Worm (Caenorhabditis elegans) whole organism, L1 larva: ENCODE results near the gene Y32G9A.12.
A peak's percentile ranks its signal among the peaks of the same experiment; 100 is the strongest.

Experiments used
- C04F5.9 ChIP-seq: sonication (generic microtip); optimal IDR thresholded peaks from 2 replicates; lab custom pipeline; 2016; ENCODE audit warnings: missing genetic modification characterization, missing compliant biosample characterization
- C16A3.4 ChIP-seq: fragments of 150-350 bp; optimal IDR thresholded peaks from 2 replicates; lab custom pipeline; 2014; ENCODE audit warnings: missing biosample characterization, missing genetic modification characterization
- F16B12.6 ChIP-seq: fragments of 150-350 bp; optimal IDR thresholded peaks from 2 replicates; lab custom pipeline; 2014; ENCODE audit warnings: missing biosample characterization, missing genetic modification characterization
- Y116A8C.19 ChIP-seq: sonication (generic microtip); optimal IDR thresholded peaks from 2 replicates; lab custom pipeline; 2016; ENCODE audit warnings: missing compliant biosample characterization, missing genetic modification characterization, borderline replicate concordance
- aly-2 ChIP-seq: fragments of 150-350 bp; optimal IDR thresholded peaks from 2 replicates; lab custom pipeline; 2014; ENCODE audit warnings: missing biosample characterization, missing genetic modification characterization
- ama-1 ChIP-seq: fragments of 150-350 bp; optimal IDR thresholded peaks from 2 replicates; lab custom pipeline; 2014
- blmp-1 ChIP-seq: fragments of 150-350 bp; optimal IDR thresholded peaks from 2 replicates; lab custom pipeline; 2014; ENCODE audit warnings: missing biosample characterization, missing genetic modification characterization
- ceh-63 ChIP-seq: fragments of 200-800 bp; sonication (Bioruptor generic); optimal IDR thresholded peaks from 2 replicates; lab custom pipeline; 2018; ENCODE audit warnings: mild to moderate bottlenecking, missing genetic modification characterization, missing compliant biosample characterization
- ceh-8 ChIP-seq: fragments of 200-800 bp; sonication (Bioruptor generic); optimal IDR thresholded peaks from 2 replicates; lab custom pipeline; 2018; ENCODE audit warnings: mild to moderate bottlenecking, missing genetic modification characterization, moderate library complexity, missing compliant biosample characterization
- ceh-82 ChIP-seq, 3 experiments: fragments of 150-350 bp in 1 of 3; sonication (generic microtip) in 2 of 3; optimal IDR thresholded peaks; 2 replicates each; lab custom pipeline; 2014 to 2017; ENCODE audit warnings: missing biosample characterization in 3 of 3, missing genetic modification characterization in 3 of 3
- ceh-90 ChIP-seq: sonication (generic microtip); optimal IDR thresholded peaks from 2 replicates; lab custom pipeline; 2016; ENCODE audit warnings: missing genetic modification characterization, missing compliant biosample characterization
- dsc-1 ChIP-seq: sonication (generic microtip); optimal IDR thresholded peaks from 2 replicates; lab custom pipeline; 2016; ENCODE audit warnings: mild to moderate bottlenecking, missing genetic modification characterization, missing compliant biosample characterization
- efl-1 ChIP-seq, 4 experiments: fragments of 150-350 bp; optimal IDR thresholded peaks in 3 of 4; peaks in 1 of 4; 1 replicate in 1 of 4; 2 replicates in 3 of 4; lab custom pipeline; 2014; ENCODE audit warnings: missing biosample characterization in 2 of 4, missing genetic modification characterization in 2 of 4, missing genetic modification reagents in 2 of 4
- efl-3 ChIP-seq: fragments of 200-800 bp; sonication (Bioruptor generic); optimal IDR thresholded peaks from 2 replicates; lab custom pipeline; 2018; ENCODE audit warnings: mild to moderate bottlenecking, missing genetic modification characterization, missing compliant biosample characterization
- egl-27 ChIP-seq, 2 experiments: fragments of 150-350 bp in 1 of 2; sonication (generic microtip); optimal IDR thresholded peaks; 3 replicates each; lab custom pipeline; 2017 to 2018; ENCODE audit warnings: missing biosample characterization in 2 of 2, missing genetic modification characterization in 2 of 2, missing genetic modification reagents in 2 of 2
- ets-5 ChIP-seq: fragments of 200-800 bp; sonication (Bioruptor generic); IDR thresholded peaks from 2 replicates; pipeline ENCODE4 v1.3.6; 2022; ENCODE audit warnings: missing genetic modification characterization, missing compliant biosample characterization
- fkh-10 ChIP-seq: sonication (generic microtip); optimal IDR thresholded peaks from 2 replicates; lab custom pipeline; 2017; ENCODE audit warnings: missing biosample characterization, missing genetic modification reagents, missing genetic modification characterization
- fkh-8 ChIP-seq: sonication (generic microtip); optimal IDR thresholded peaks from 2 replicates; lab custom pipeline; 2016; ENCODE audit warnings: mild to moderate bottlenecking, missing genetic modification characterization, missing compliant biosample characterization
- grh-1 ChIP-seq: fragments of 200-800 bp; sonication (Bioruptor generic); IDR thresholded peaks from 2 replicates; pipeline ENCODE4 v1.3.6; 2022; ENCODE audit warnings: missing genetic modification reagents, missing genetic modification characterization, missing compliant biosample characterization
- hlh-17 ChIP-seq: fragments of 200-800 bp; sonication (Bioruptor generic); optimal IDR thresholded peaks from 2 replicates; lab custom pipeline; 2018; ENCODE audit warnings: missing genetic modification characterization, mild to moderate bottlenecking, missing compliant biosample characterization, moderate library complexity, borderline replicate concordance
- hlh-4 ChIP-seq: sonication (generic microtip); optimal IDR thresholded peaks from 2 replicates; lab custom pipeline; 2016; ENCODE audit warnings: mild to moderate bottlenecking, missing genetic modification characterization, missing compliant biosample characterization
- irx-1 ChIP-seq: sonication (generic microtip); optimal IDR thresholded peaks from 2 replicates; lab custom pipeline; 2016; ENCODE audit warnings: missing genetic modification characterization, missing compliant biosample characterization
- isw-1 ChIP-seq: fragments of 200-800 bp; sonication (Bioruptor generic); IDR thresholded peaks from 2 replicates; pipeline ENCODE4 v1.3.6; 2022; ENCODE audit warnings: missing genetic modification characterization, missing compliant biosample characterization
- jun-1 ChIP-seq: fragments of 150-350 bp; optimal IDR thresholded peaks from 2 replicates; lab custom pipeline; 2014; ENCODE audit warnings: missing biosample characterization, missing genetic modification reagents, missing genetic modification characterization
- lin-13 ChIP-seq: fragments of 150-350 bp; optimal IDR thresholded peaks from 2 replicates; lab custom pipeline; 2014; ENCODE audit warnings: missing biosample characterization, missing genetic modification reagents, missing genetic modification characterization
- lin-14 ChIP-seq: fragments of 200-800 bp; sonication (Bioruptor generic); optimal IDR thresholded peaks from 2 replicates; lab custom pipeline; 2018; ENCODE audit warnings: mild to moderate bottlenecking, missing genetic modification characterization, moderate library complexity, missing compliant biosample characterization
- lin-15B ChIP-seq: fragments of 150-350 bp; sonication (generic microtip); optimal IDR thresholded peaks from 3 replicates; lab custom pipeline; 2014; ENCODE audit warnings: missing biosample characterization, missing genetic modification characterization
- lin-35 ChIP-seq, 2 experiments: fragments of 150-350 bp; optimal IDR thresholded peaks; 2 replicates each; lab custom pipeline; 2014; ENCODE audit warnings: missing biosample characterization in 2 of 2, missing genetic modification characterization in 2 of 2, missing genetic modification reagents in 2 of 2
- lir-3 ChIP-seq: sonication (generic microtip); optimal IDR thresholded peaks from 2 replicates; lab custom pipeline; 2016; ENCODE audit warnings: mild to moderate bottlenecking, missing genetic modification characterization, moderate library complexity, missing compliant biosample characterization; ENCODE audit not compliant: poor library complexity
- lsy-2 ChIP-seq, 2 experiments: fragments of 150-350 bp; optimal IDR thresholded peaks; 2 replicates each; lab custom pipeline; 2014; ENCODE audit warnings: missing biosample characterization in 2 of 2, missing genetic modification characterization in 2 of 2
- mab-9 ChIP-seq: fragments of 200-800 bp; sonication (Bioruptor generic); IDR thresholded peaks from 2 replicates; pipeline ENCODE4 v1.3.6; 2022; ENCODE audit warnings: missing genetic modification reagents, missing genetic modification characterization, missing compliant biosample characterization
- mdl-1 ChIP-seq, 2 experiments: fragments of 150-350 bp; optimal IDR thresholded peaks; 2 replicates each; lab custom pipeline; 2014 to 2017; ENCODE audit warnings: missing biosample characterization in 2 of 2, missing genetic modification characterization in 2 of 2, inconsistent platforms in 1 of 2
- mep-1 ChIP-seq: fragments of 150-350 bp; optimal IDR thresholded peaks from 2 replicates; lab custom pipeline; 2014; ENCODE audit warnings: missing biosample characterization, missing genetic modification characterization
- nhr-11 ChIP-seq: fragments of 150-350 bp; optimal IDR thresholded peaks from 2 replicates; lab custom pipeline; 2014; ENCODE audit warnings: missing biosample characterization, missing genetic modification characterization
- nhr-12 ChIP-seq: sonication (generic microtip); optimal IDR thresholded peaks from 2 replicates; lab custom pipeline; 2017; ENCODE audit warnings: missing biosample characterization, missing genetic modification characterization
- nhr-20 ChIP-seq: sonication (generic microtip); optimal IDR thresholded peaks from 2 replicates; lab custom pipeline; 2016; ENCODE audit warnings: mild to moderate bottlenecking, missing genetic modification characterization, missing compliant biosample characterization
- nhr-237 ChIP-seq: fragments of 150-350 bp; optimal IDR thresholded peaks from 2 replicates; lab custom pipeline; 2014; ENCODE audit warnings: missing biosample characterization, missing genetic modification characterization
- nhr-28 ChIP-seq: fragments of 150-350 bp; optimal IDR thresholded peaks from 2 replicates; lab custom pipeline; 2014; ENCODE audit warnings: missing biosample characterization, missing genetic modification characterization
- nhr-47 ChIP-seq: sonication (generic microtip); optimal IDR thresholded peaks from 2 replicates; lab custom pipeline; 2016; ENCODE audit warnings: mild to moderate bottlenecking, missing genetic modification characterization, moderate library complexity, missing compliant biosample characterization
- nhr-71 ChIP-seq: sonication (generic microtip); optimal IDR thresholded peaks from 2 replicates; lab custom pipeline; 2016; ENCODE audit warnings: mild to moderate bottlenecking, missing genetic modification characterization, moderate library complexity, missing compliant biosample characterization
- nhr-76 ChIP-seq: sonication (generic microtip); optimal IDR thresholded peaks from 2 replicates; lab custom pipeline; 2017; ENCODE audit warnings: missing biosample characterization, missing genetic modification characterization
- nhr-77 ChIP-seq: fragments of 150-350 bp; optimal IDR thresholded peaks from 2 replicates; lab custom pipeline; 2014; ENCODE audit warnings: missing biosample characterization, missing genetic modification characterization
- pag-3 ChIP-seq: sonication (generic microtip); optimal IDR thresholded peaks from 2 replicates; lab custom pipeline; 2017; ENCODE audit warnings: missing genetic modification characterization, mild to moderate bottlenecking, missing compliant biosample characterization, antibody characterized with exemption, borderline replicate concordance; ENCODE audit not compliant: insufficient read depth
- pqm-1 ChIP-seq: sonication (generic microtip); optimal IDR thresholded peaks from 3 replicates; lab custom pipeline; 2017; ENCODE audit warnings: missing biosample characterization, missing genetic modification characterization
- rnt-1 ChIP-seq: sonication (generic microtip); optimal IDR thresholded peaks from 2 replicates; lab custom pipeline; 2016; ENCODE audit warnings: mild to moderate bottlenecking, missing genetic modification characterization, moderate library complexity, missing compliant biosample characterization
- sptf-1 ChIP-seq: fragments of 150-350 bp; optimal IDR thresholded peaks from 2 replicates; lab custom pipeline; 2014; ENCODE audit warnings: missing biosample characterization, missing genetic modification characterization
- sup-37 ChIP-seq: fragments of 200-800 bp; sonication (Bioruptor generic); optimal IDR thresholded peaks from 2 replicates; lab custom pipeline; 2018; ENCODE audit warnings: mild to moderate bottlenecking, missing genetic modification characterization, missing compliant biosample characterization
- tlp-1 ChIP-seq: fragments of 150-350 bp; optimal IDR thresholded peaks from 2 replicates; lab custom pipeline; 2014; ENCODE audit warnings: missing biosample characterization, missing genetic modification characterization
- unc-130 ChIP-seq: fragments of 150-350 bp; optimal IDR thresholded peaks from 2 replicates; lab custom pipeline; 2017; ENCODE audit warnings: missing biosample characterization, missing genetic modification characterization, inconsistent platforms
- unc-30 ChIP-seq: sonication (generic microtip); optimal IDR thresholded peaks from 2 replicates; lab custom pipeline; 2017; ENCODE audit warnings: missing biosample characterization, missing genetic modification characterization
- xbp-1 ChIP-seq: sonication (generic microtip); optimal IDR thresholded peaks from 2 replicates; lab custom pipeline; 2016; ENCODE audit warnings: missing genetic modification characterization, missing compliant biosample characterization
- zag-1 ChIP-seq: fragments of 150-350 bp; optimal IDR thresholded peaks from 2 replicates; lab custom pipeline; 2014; ENCODE audit warnings: missing biosample characterization, missing genetic modification characterization

Gene Y32G9A.12

DNA sequence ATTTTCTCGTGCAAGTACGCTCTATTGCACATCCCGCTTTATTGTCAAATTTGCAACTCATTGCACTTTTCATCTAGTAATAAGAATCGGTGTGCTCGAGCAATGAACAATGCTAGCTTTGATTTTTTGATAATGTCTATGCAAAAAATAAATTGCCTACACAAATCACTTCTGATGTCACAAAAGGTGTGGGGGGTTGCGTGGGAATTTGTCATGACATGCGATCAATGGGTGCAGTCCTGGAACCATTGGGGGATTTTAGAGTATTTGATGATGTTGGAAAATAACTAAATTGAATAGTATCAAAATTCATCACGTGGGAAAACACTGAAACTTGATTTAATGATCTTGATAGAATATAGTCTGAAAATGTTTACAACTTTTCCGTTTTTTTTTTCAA lies 25.9 kb upstream of the Y32G9A.12 start:
- no peak for TF ChIP-seq nhr-28 (tag; lab: Kevin White, UChicago)
- peak; percentile 53 for TF ChIP-seq fkh-8 (tag; lab: Kevin White, UChicago)
- TF ChIP-seq ceh-82 (tag; optimal IDR thresholded peaks at IDR 0.05; lab: Kevin White, UChicago), result no peak
- TF ChIP-seq lin-15B (tag; lab: Kevin White, UChicago), result no peak
- TF ChIP-seq grh-1 (GFP tag; lab: Robert Waterston, UW), result no peak
- TF ChIP-seq ceh-8 (GFP tag; lab: Kevin White, UChicago), result peak; percentile 76
- TF ChIP-seq nhr-47 (tag; lab: Kevin White, UChicago), result peak; percentile 23
- peak; percentile 10 for TF ChIP-seq nhr-71
- peak; percentile 26 for TF ChIP-seq lin-14
- TF ChIP-seq efl-1 (optimal IDR thresholded peaks at IDR 0.05; lab: Kevin White, UChicago), result no peak
- peak in 1 of 2 experiments; percentile 88 for TF ChIP-seq efl-1 (GFP tag; optimal IDR thresholded peaks at IDR 0.05 in 1 of 2; lab: Kevin White, UChicago)

DNA sequence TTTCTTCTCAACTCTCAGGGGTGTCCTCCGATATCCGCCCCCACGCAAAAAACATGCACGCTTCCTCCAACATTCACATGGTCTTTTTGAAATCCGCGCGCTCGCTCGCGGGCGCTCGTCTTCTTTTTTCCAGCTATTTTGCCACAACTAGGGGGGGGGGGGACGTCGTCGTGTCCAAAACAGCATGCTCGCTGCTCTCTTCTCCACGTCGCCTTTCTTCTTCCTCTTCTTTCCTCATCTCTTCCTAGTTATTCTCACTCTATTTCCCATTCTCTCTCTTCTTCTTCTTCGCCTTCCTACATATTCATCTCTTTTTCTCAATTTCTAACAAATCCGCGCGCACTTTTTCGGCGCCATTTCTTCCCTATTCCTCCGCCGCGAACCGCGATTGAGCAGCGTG lies 23.5 kb upstream of the Y32G9A.12 start:
- TF ChIP-seq mep-1 (tag; lab: Kevin White, UChicago) (no peak), nhr-12 (tag; lab: Kevin White, UChicago) (no peak), sup-37 (GFP tag; lab: Kevin White, UChicago) (no peak), F16B12.6 (no peak), lir-3 (tag; lab: Kevin White, UChicago) (no peak), nhr-237 (no peak), aly-2 (tag; lab: Kevin White, UChicago) (no peak), ceh-8 (GFP tag; lab: Kevin White, UChicago) (peak; percentile 35), pag-3 (no peak), nhr-20 (no peak), lin-13 (GFP tag; lab: Kevin White, UChicago) (no peak), unc-30 (tag; lab: Kevin White, UChicago) (no peak), rnt-1 (tag; lab: Kevin White, UChicago) (no peak), blmp-1 (tag; lab: Kevin White, UChicago) (no peak), jun-1 (no peak), mdl-1 (tag; optimal IDR thresholded peaks at IDR 0.05; lab: Kevin White, UChicago) (peak in 1 of 2 experiments; percentile 1), mab-9 (no peak), lsy-2 (tag; optimal IDR thresholded peaks at IDR 0.05; lab: Kevin White, UChicago) (peak in 1 of 2 experiments; percentile 9), fkh-10 (GFP tag; lab: Kevin White, UChicago) (peak; percentile 57), pqm-1 (tag; lab: Kevin White, UChicago) (no peak), hlh-17 (GFP tag; lab: Kevin White, UChicago) (no peak), nhr-77 (tag; lab: Kevin White, UChicago) (no peak), C04F5.9 (tag; lab: Kevin White, UChicago) (no peak), ceh-90 (tag; lab: Kevin White, UChicago) (no peak), ets-5 (GFP tag; lab: Robert Waterston, UW) (no peak), tlp-1 (no peak), nhr-11 (tag; lab: Kevin White, UChicago) (no peak), efl-3 (GFP tag; lab: Kevin White, UChicago) (no peak), isw-1 (GFP tag; lab: Robert Waterston, UW) (peak; percentile 8; the same call in 1 of the 2 replicates), nhr-76 (tag; lab: Kevin White, UChicago) (no peak), ceh-63 (GFP tag; lab: Kevin White, UChicago) (no peak), hlh-4 (tag; lab: Kevin White, UChicago) (no peak), dsc-1 (tag; lab: Kevin White, UChicago) (no peak), egl-27 (tag; optimal IDR thresholded peaks at IDR 0.05; lab: Kevin White, UChicago) (no peak), zag-1 (tag; lab: Kevin White, UChicago) (no peak), nhr-47 (tag; lab: Kevin White, UChicago) (peak; percentile 52), lin-35 (GFP tag; optimal IDR thresholded peaks at IDR 0.05; lab: Kevin White, UChicago) (peak in 1 of 2 experiments; percentile 24), Y116A8C.19 (tag; lab: Kevin White, UChicago) (no peak), sptf-1 (no peak), irx-1 (tag; lab: Kevin White, UChicago) (peak; percentile 25), ama-1 (lab: Kevin White, UChicago) (no peak), C16A3.4 (no peak), xbp-1 (tag; lab: Kevin White, UChicago) (peak; percentile 36), unc-130 (tag; lab: Kevin White, UChicago) (no peak)
